Fruit fly (Drosophila melanogaster) whole organism, embryonic: Measurements from ENCODE around the gene ftz-f1.

Experiments used
- Atf6 ChIP-seq: fragments of 200-800 bp; sonication (Bioruptor generic); IDR thresholded peaks from 2 replicates; pipeline ENCODE4 v1.3.6; 2022; ENCODE audit warnings: missing biosample characterization, missing genetic modification characterization
- B-H2 ChIP-seq: fragments of 200-800 bp; sonication (Bioruptor generic); optimal IDR thresholded peaks from 2 replicates; lab custom pipeline; 2018; ENCODE audit warnings: missing biosample characterization, mild to moderate bottlenecking, missing genetic modification characterization
- Bgb ChIP-seq: fragments of 200-800 bp; sonication (Bioruptor generic); IDR thresholded peaks from 2 replicates; pipeline ENCODE4 v1.3.6; 2022; ENCODE audit warnings: missing biosample characterization, missing genetic modification characterization; ENCODE audit not compliant: partially characterized antibody
- BtbVII ChIP-seq: fragments of 200-800 bp; sonication (Bioruptor generic); optimal IDR thresholded peaks from 3 replicates; lab custom pipeline; 2017; ENCODE audit warnings: missing biosample characterization, mild to moderate bottlenecking, missing genetic modification characterization
- CG11695 ChIP-seq: fragments of 200-800 bp; sonication (Bioruptor generic); IDR thresholded peaks from 3 replicates; pipeline ENCODE4 v1.3.6; 2022; ENCODE audit warnings: missing biosample characterization, missing genetic modification characterization
- CG13287 ChIP-seq: fragments of 200-800 bp; sonication (Bioruptor generic); IDR thresholded peaks from 2 replicates; pipeline ENCODE4 v1.3.6; 2022; ENCODE audit warnings: missing biosample characterization, missing genetic modification characterization; ENCODE audit not compliant: partially characterized antibody
- CG14014 ChIP-seq: fragments of 200-800 bp; sonication (Bioruptor generic); IDR thresholded peaks from 2 replicates; pipeline ENCODE4 v1.3.6; 2022; ENCODE audit warnings: missing biosample characterization, missing genetic modification characterization
- CG15696 ChIP-seq: fragments of 200-800 bp; sonication (Bioruptor generic); optimal IDR thresholded peaks from 2 replicates; lab custom pipeline; 2019; ENCODE audit warnings: missing biosample characterization, mild to moderate bottlenecking, missing genetic modification characterization, moderate library complexity
- CG17186 ChIP-seq: fragments of 200-800 bp; sonication (Bioruptor generic); optimal IDR thresholded peaks from 3 replicates; lab custom pipeline; 2017; ENCODE audit warnings: missing biosample characterization, missing genetic modification reagents, missing genetic modification characterization
- CG30020 ChIP-seq: fragments of 200-800 bp; optimal IDR thresholded peaks from 2 replicates; lab custom pipeline; 2019; ENCODE audit warnings: missing biosample characterization, mild to moderate bottlenecking, missing genetic modification characterization, moderate library complexity
- CG33557 ChIP-seq: fragments of 200-800 bp; sonication (Bioruptor generic); optimal IDR thresholded peaks from 2 replicates; lab custom pipeline; 2019; ENCODE audit warnings: missing biosample characterization, mild to moderate bottlenecking, missing genetic modification characterization, moderate library complexity
- CG34224 ChIP-seq: fragments of 200-800 bp; sonication (Bioruptor generic); IDR thresholded peaks from 3 replicates; pipeline ENCODE4 v1.3.6; 2022; ENCODE audit warnings: missing biosample characterization, missing genetic modification characterization; ENCODE audit not compliant: partially characterized antibody
- CG5953 ChIP-seq: fragments of 200-800 bp; sonication (Bioruptor generic); IDR thresholded peaks from 2 replicates; pipeline ENCODE4 v1.3.6; 2022; ENCODE audit warnings: missing biosample characterization, missing genetic modification characterization
- CG7271 ChIP-seq: fragments of 200-800 bp; sonication (Bioruptor generic); optimal IDR thresholded peaks from 2 replicates; lab custom pipeline; 2018; ENCODE audit warnings: missing biosample characterization, mild to moderate bottlenecking, missing genetic modification characterization, moderate library complexity
- CG7786 ChIP-seq: fragments of 200-800 bp; sonication (Bioruptor generic); optimal IDR thresholded peaks from 2 replicates; lab custom pipeline; 2016; ENCODE audit warnings: missing biosample characterization, missing genetic modification characterization
- CG8765 ChIP-seq: fragments of 200-800 bp; sonication (Bioruptor generic); IDR thresholded peaks from 2 replicates; pipeline ENCODE4 v1.3.6; 2022; ENCODE audit warnings: missing biosample characterization, missing genetic modification characterization
- CG9215 ChIP-seq: fragments of 200-800 bp; sonication (Bioruptor generic); IDR thresholded peaks from 2 replicates; pipeline ENCODE4 v1.3.6; 2022; ENCODE audit warnings: missing biosample characterization, missing genetic modification characterization
- CHES-1-like ChIP-seq: fragments of 200-800 bp; sonication (Bioruptor generic); optimal IDR thresholded peaks from 2 replicates; lab custom pipeline; 2016; ENCODE audit warnings: missing biosample characterization, missing genetic modification characterization
- D19A ChIP-seq: fragments of 200-800 bp; optimal IDR thresholded peaks from 3 replicates; lab custom pipeline; 2019; ENCODE audit warnings: missing biosample characterization, mild to moderate bottlenecking, missing genetic modification characterization, moderate library complexity
- Dad ChIP-seq: fragments of 200-800 bp; sonication (Bioruptor generic); optimal IDR thresholded peaks from 3 replicates; lab custom pipeline; 2016; ENCODE audit warnings: missing biosample characterization, missing genetic modification characterization
- Dek ChIP-seq: fragments of 200-800 bp; sonication (Bioruptor generic); optimal IDR thresholded peaks from 3 replicates; lab custom pipeline; 2019; ENCODE audit warnings: missing biosample characterization, mild to moderate bottlenecking, missing genetic modification characterization, moderate library complexity
- Ets97D ChIP-seq: fragments of 200-800 bp; sonication (Bioruptor generic); optimal IDR thresholded peaks from 3 replicates; lab custom pipeline; 2016; ENCODE audit warnings: missing biosample characterization, missing genetic modification characterization
- Fer3 ChIP-seq: fragments of 200-800 bp; sonication (Bioruptor generic); optimal IDR thresholded peaks from 2 replicates; lab custom pipeline; 2018; ENCODE audit warnings: missing biosample characterization, mild to moderate bottlenecking, missing genetic modification characterization, moderate library complexity
- HHEX ChIP-seq: fragments of 200-800 bp; sonication (Bioruptor generic); optimal IDR thresholded peaks from 3 replicates; lab custom pipeline; 2017; ENCODE audit warnings: missing biosample characterization, mild to moderate bottlenecking, missing genetic modification characterization, missing genetic modification reagents
- MESR4 ChIP-seq: fragments of 200-800 bp; sonication (Bioruptor generic); optimal IDR thresholded peaks from 2 replicates; lab custom pipeline; 2018; ENCODE audit warnings: missing biosample characterization, mild to moderate bottlenecking, missing genetic modification characterization, moderate library complexity
- Nf-YA ChIP-seq: fragments of 200-800 bp; sonication (Bioruptor generic); IDR thresholded peaks from 2 replicates; pipeline ENCODE4 v1.3.6; 2022; ENCODE audit warnings: missing biosample characterization, missing genetic modification characterization
- Sin3A ChIP-seq: fragments of >200 bp; optimal IDR thresholded peaks from 2 replicates; lab custom pipeline; 2018
- Taf1 ChIP-seq: fragments of 200-800 bp; sonication (Bioruptor generic); IDR thresholded peaks from 2 replicates; pipeline ENCODE4 v1.3.6; 2022; ENCODE audit warnings: missing biosample characterization, missing genetic modification characterization
- ac ChIP-seq: fragments of 200-800 bp; sonication (Bioruptor generic); optimal IDR thresholded peaks from 3 replicates; lab custom pipeline; 2017; ENCODE audit warnings: missing biosample characterization, mild to moderate bottlenecking, missing genetic modification characterization
- ash1 ChIP-seq: fragments of 200-800 bp; sonication (Bioruptor generic); optimal IDR thresholded peaks from 2 replicates; lab custom pipeline; 2018; ENCODE audit warnings: missing biosample characterization, mild to moderate bottlenecking, missing genetic modification characterization
- az2 ChIP-seq: fragments of 200-800 bp; sonication (Bioruptor generic); optimal IDR thresholded peaks from 3 replicates; lab custom pipeline; 2016; ENCODE audit warnings: missing biosample characterization, missing genetic modification characterization
- crp ChIP-seq, 2 experiments: fragments of 200-800 bp; sonication (Bioruptor generic); optimal IDR thresholded peaks; 2 replicates in 1 of 2; 3 replicates in 1 of 2; lab custom pipeline; 2017; ENCODE audit warnings: missing biosample characterization in 2 of 2, missing genetic modification characterization in 2 of 2, mild to moderate bottlenecking in 1 of 2, moderate library complexity in 1 of 2
- dati ChIP-seq: fragments of 200-800 bp; sonication (Bioruptor generic); IDR thresholded peaks from 2 replicates; pipeline ENCODE4 v1.3.6; 2022; ENCODE audit warnings: missing biosample characterization, missing genetic modification characterization
- dmrt11E ChIP-seq: fragments of 200-800 bp; sonication (Bioruptor generic); optimal IDR thresholded peaks from 3 replicates; lab custom pipeline; 2018; ENCODE audit warnings: missing biosample characterization, mild to moderate bottlenecking, missing genetic modification characterization, moderate library complexity
- ems ChIP-seq: fragments of 200-800 bp; sonication (Bioruptor generic); optimal IDR thresholded peaks from 3 replicates; lab custom pipeline; 2016; ENCODE audit warnings: missing biosample characterization, missing genetic modification characterization
- exex ChIP-seq: fragments of 200-800 bp; sonication (Bioruptor generic); optimal IDR thresholded peaks from 4 replicates; lab custom pipeline; 2018; ENCODE audit warnings: missing biosample characterization, mild to moderate bottlenecking, missing genetic modification characterization, moderate library complexity
- fd96Cb ChIP-seq: fragments of 200-800 bp; sonication (Bioruptor generic); optimal IDR thresholded peaks from 2 replicates; lab custom pipeline; 2018; ENCODE audit warnings: missing biosample characterization, mild to moderate bottlenecking, missing genetic modification characterization, moderate library complexity
- grn ChIP-seq: fragments of 200-800 bp; sonication (Bioruptor generic); optimal IDR thresholded peaks from 3 replicates; lab custom pipeline; 2017; ENCODE audit warnings: missing biosample characterization, missing genetic modification characterization
- ham ChIP-seq: fragments of 200-800 bp; sonication (Bioruptor generic); IDR thresholded peaks from 2 replicates; pipeline ENCODE4 v1.3.6; 2022; ENCODE audit warnings: missing biosample characterization, missing genetic modification characterization
- ken ChIP-seq: fragments of 200-800 bp; sonication (Bioruptor generic); IDR thresholded peaks from 3 replicates; pipeline ENCODE4 v1.3.6; 2022; ENCODE audit warnings: missing biosample characterization, missing genetic modification characterization
- nau ChIP-seq: fragments of 200-800 bp; sonication (Bioruptor generic); optimal IDR thresholded peaks from 3 replicates; lab custom pipeline; 2017; ENCODE audit warnings: missing biosample characterization, mild to moderate bottlenecking, missing genetic modification characterization, missing genetic modification reagents
- nerfin-1 ChIP-seq: fragments of 200-800 bp; sonication (Bioruptor generic); optimal IDR thresholded peaks from 3 replicates; lab custom pipeline; 2019; ENCODE audit warnings: missing biosample characterization, mild to moderate bottlenecking, missing genetic modification characterization, moderate library complexity
- phol ChIP-seq: fragments of 200-800 bp; sonication (Bioruptor generic); optimal IDR thresholded peaks from 3 replicates; lab custom pipeline; 2018; ENCODE audit warnings: missing biosample characterization, mild to moderate bottlenecking, missing genetic modification characterization, moderate library complexity
- rib ChIP-seq: fragments of 200-800 bp; sonication (Bioruptor generic); IDR thresholded peaks from 2 replicates; pipeline ENCODE4 v1.3.6; 2022; ENCODE audit warnings: missing biosample characterization, missing genetic modification characterization
- schlank ChIP-seq: fragments of 200-800 bp; sonication (Bioruptor generic); optimal IDR thresholded peaks from 2 replicates; lab custom pipeline; 2018; ENCODE audit warnings: missing biosample characterization, mild to moderate bottlenecking, missing genetic modification characterization
- shn ChIP-seq: fragments of 200-800 bp; sonication (Bioruptor generic); optimal IDR thresholded peaks from 3 replicates; lab custom pipeline; 2016; ENCODE audit warnings: missing biosample characterization, missing genetic modification characterization
- sug ChIP-seq: fragments of 200-800 bp; optimal IDR thresholded peaks from 2 replicates; lab custom pipeline; 2019; ENCODE audit warnings: missing biosample characterization, mild to moderate bottlenecking, missing genetic modification characterization, moderate library complexity
- tin ChIP-seq: fragments of 200-800 bp; sonication (Bioruptor generic); optimal IDR thresholded peaks from 3 replicates; lab custom pipeline; 2016; ENCODE audit warnings: missing biosample characterization, missing genetic modification characterization
- wek ChIP-seq: fragments of 200-800 bp; sonication (Bioruptor generic); optimal IDR thresholded peaks from 3 replicates; lab custom pipeline; 2018; ENCODE audit warnings: missing biosample characterization, mild to moderate bottlenecking, missing genetic modification characterization, moderate library complexity
- yki ChIP-seq: fragments of >200 bp; optimal IDR thresholded peaks from 3 replicates; lab custom pipeline; 2018

ftz-f1 gene

DNA sequence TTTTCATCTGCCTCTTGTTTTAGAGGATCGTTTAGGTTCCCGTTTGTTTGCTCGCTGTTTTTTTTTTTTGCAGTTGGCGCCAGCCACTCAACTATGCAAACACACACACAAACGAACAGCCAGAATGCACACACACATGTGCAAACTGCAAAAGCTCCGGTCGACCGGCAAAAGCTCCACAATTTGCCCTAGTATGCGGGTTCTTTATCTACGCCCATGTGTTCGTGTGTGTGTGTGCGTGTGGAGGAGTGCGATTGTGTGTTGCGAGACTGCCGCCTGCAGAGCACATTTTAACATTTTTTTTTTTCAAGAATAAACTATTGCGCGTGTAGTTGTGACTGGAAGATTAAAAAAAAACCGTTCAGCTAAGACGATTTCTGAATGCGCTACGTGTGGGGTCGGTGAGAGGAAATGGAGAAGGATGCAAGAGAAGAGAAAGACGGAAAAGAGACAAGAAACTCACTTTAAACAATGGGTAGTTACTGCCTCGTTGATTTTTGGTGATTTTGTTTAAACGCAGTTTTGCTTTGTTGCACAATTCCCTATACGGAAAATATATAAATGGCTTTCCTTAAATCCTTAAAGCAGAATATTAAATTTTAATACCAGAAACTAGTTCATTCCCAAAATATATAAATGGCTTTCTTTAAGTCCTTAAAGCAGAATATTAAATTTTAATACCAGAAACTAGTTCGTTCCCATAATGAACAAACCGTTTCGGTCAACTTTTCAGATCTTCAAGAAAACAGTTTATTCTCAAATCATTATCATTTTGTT, 9.7 kb downstream of the ftz-f1 start (continued):
- TF ChIP-seq ham (GFP tag; lab: Robert Waterston, UW) (no peak), CG33557 (GFP tag; lab: Kevin White, UChicago) (no peak), CG8765 (GFP tag; lab: Robert Waterston, UW) (no peak), Taf1 (GFP tag; lab: Robert Waterston, UW) (no peak), ac (GFP tag; lab: Kevin White, UChicago) (no peak), grn (GFP tag; lab: Kevin White, UChicago) (no peak), phol (tag; lab: Kevin White, UChicago) (peak; percentile 32), HHEX (GFP tag; lab: Kevin White, UChicago) (peak; percentile 28), nau (GFP tag; lab: Kevin White, UChicago) (no peak), nerfin-1 (no peak), exex (tag; lab: Kevin White, UChicago) (no peak), Ets97D (GFP tag; lab: Kevin White, UChicago) (no peak), B-H2 (GFP tag; lab: Kevin White, UChicago) (no peak), ken (GFP tag; lab: Robert Waterston, UW) (no peak), Sin3A (lab: Kevin White, UChicago) (no peak), Bgb (no peak), fd96Cb (tag; lab: Kevin White, UChicago) (no peak), CG5953 (no peak), Dad (peak; percentile 19), CG17186 (GFP tag; lab: Kevin White, UChicago) (no peak), schlank (tag; lab: Kevin White, UChicago) (no peak), CG9215 (no peak), CG7786 (GFP tag; lab: Kevin White, UChicago) (peak; percentile 11), CG15696 (tag; lab: Kevin White, UChicago) (no peak), CG11695 (GFP tag; lab: Robert Waterston, UW) (peak; percentile 63; the same call in 1 of the 3 replicates), Atf6 (GFP tag; lab: Robert Waterston, UW) (0 out of 2 replicates have a peak, but pooled peaks have one; percentile 34), CG30020 (tag; lab: Kevin White, UChicago) (no peak), CG14014 (GFP tag; lab: Robert Waterston, UW) (peak; percentile 54; the same call in 1 of the 2 replicates), dmrt11E (tag; lab: Kevin White, UChicago) (no peak), Nf-YA (GFP tag; lab: Robert Waterston, UW) (peak; percentile 48; the same call in 1 of the 2 replicates), CG13287 (GFP tag; lab: Robert Waterston, UW) (no peak), tin (GFP tag; lab: Kevin White, UChicago) (no peak), ems (GFP tag; lab: Kevin White, UChicago) (peak; percentile 52), shn (GFP tag; lab: Kevin White, UChicago) (no peak), CG34224 (no peak), rib (no peak), yki (lab: Kevin White, UChicago) (no peak), CHES-1-like (GFP tag; lab: Kevin White, UChicago) (peak; percentile 21), dati (GFP tag; lab: Robert Waterston, UW) (no peak), BtbVII (GFP tag; lab: Kevin White, UChicago) (no peak), sug (tag; lab: Kevin White, UChicago) (peak; percentile 70), crp (GFP tag; optimal IDR thresholded peaks at IDR 0.05; lab: Kevin White, UChicago) (no peak), MESR4 (no peak), Dek (peak; percentile 29), Fer3 (tag; lab: Kevin White, UChicago) (no peak), D19A (tag; lab: Kevin White, UChicago) (peak; percentile 31), wek (no peak), az2 (GFP tag; lab: Kevin White, UChicago) (peak; percentile 27), CG7271 (no peak), ash1 (GFP tag; lab: Kevin White, UChicago) (no peak)
